Fruit fly (Drosophila melanogaster): ENCODE results near the gene rpr.
A peak's percentile ranks its signal among the peaks of the same experiment; 100 is the strongest.

The rpr gene

DNA sequence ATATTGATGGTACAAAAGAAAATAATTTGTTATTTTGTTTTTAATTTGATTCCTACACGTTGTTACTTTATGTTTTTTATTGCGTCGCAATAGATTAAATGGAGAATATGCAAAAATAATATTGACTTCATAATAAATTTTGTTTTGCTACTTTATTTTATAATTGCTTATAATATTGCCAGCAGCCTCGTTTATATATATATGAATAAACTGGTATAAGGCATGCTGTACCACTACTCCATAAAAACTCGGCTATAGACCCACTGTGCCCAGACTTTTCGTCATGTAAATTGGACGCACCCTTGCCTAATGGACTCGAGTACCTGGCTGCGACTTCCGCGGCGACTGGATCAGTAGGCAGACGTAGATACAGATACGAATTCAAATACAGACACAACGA, 49.6 kb downstream of the rpr start (continued):
- TF ChIP-seq Stat92E (GFP tag; optimal IDR thresholded peaks at IDR 0.05) (no peak), emc (GFP tag; optimal IDR thresholded peaks at IDR 0.05) (no peak), CG6765 (GFP tag; optimal IDR thresholded peaks at IDR 0.05) (no peak), zf30C (GFP tag; optimal IDR thresholded peaks at IDR 0.05) (no peak), pb (GFP tag; optimal IDR thresholded peaks at IDR 0.05) (no peak), Nf-YA (GFP tag; IDR thresholded peaks at IDR 0.05) (no peak), gce (GFP tag; IDR thresholded peaks at IDR 0.05) (no peak), CkIIα-i1 (GFP tag; IDR thresholded peaks at IDR 0.05) (no peak), zen (tag; optimal IDR thresholded peaks at IDR 0.05) (peak; percentile 97), CG11456 (GFP tag; IDR thresholded peaks at IDR 0.05) (peak; percentile 66; the same call in 1 of the 3 replicates), Blimp-1 (GFP tag; optimal IDR thresholded peaks at IDR 0.05) (peak; percentile 83), jing (GFP tag; optimal IDR thresholded peaks at IDR 0.05) (peak; percentile 53), sima (GFP tag; optimal IDR thresholded peaks at IDR 0.05) (no peak), CG31388 (GFP tag; optimal IDR thresholded peaks at IDR 0.05) (no peak), CG14860 (GFP tag; IDR thresholded peaks at IDR 0.05; ENCODE audit: partially characterized antibody) (no peak), CG7357 (GFP tag; IDR thresholded peaks at IDR 0.05) (no peak), Side (GFP tag; optimal IDR thresholded peaks at IDR 0.05) (peak; percentile 53), Lhr (GFP tag; optimal IDR thresholded peaks at IDR 0.05) (peak; percentile 61), CG10979 (tag; optimal IDR thresholded peaks at IDR 0.05) (peak; percentile 95), Bdp1 (GFP tag; optimal IDR thresholded peaks at IDR 0.05) (peak; percentile 47), Asciz (GFP tag; optimal IDR thresholded peaks at IDR 0.05) (peak; percentile 75), CG4282 (GFP tag; optimal IDR thresholded peaks at IDR 0.05) (no peak), CG13123 (GFP tag; optimal IDR thresholded peaks at IDR 0.05) (peak; percentile 53), CG10321 (GFP tag; IDR thresholded peaks at IDR 0.05) (no peak), fru (optimal IDR thresholded peaks at IDR 0.05) (no peak), CG8924 (tag; optimal IDR thresholded peaks at IDR 0.05) (peak; percentile 90), CG7839 (tag; optimal IDR thresholded peaks at IDR 0.05) (peak; percentile 87), CG12659 (GFP tag; optimal IDR thresholded peaks at IDR 0.05) (peak; percentile 48), Atf3 (GFP tag; optimal IDR thresholded peaks at IDR 0.05) (peak; percentile 32), PHDP (tag; optimal IDR thresholded peaks at IDR 0.05) (peak; percentile 65), Med (GFP tag) (peak; percentile 42), CG16863 (GFP tag; optimal IDR thresholded peaks at IDR 0.05) (peak; percentile 56), h (optimal IDR thresholded peaks at IDR 0.05) (no peak), sc (optimal IDR thresholded peaks at IDR 0.05) (no peak), sc (GFP tag; optimal IDR thresholded peaks at IDR 0.05) (peak; percentile 81), slou (GFP tag; optimal IDR thresholded peaks at IDR 0.05) (no peak), CG6813 (GFP tag; optimal IDR thresholded peaks at IDR 0.05) (peak; percentile 82), Oaz (GFP tag; IDR thresholded peaks at IDR 0.05) (no peak), da (GFP tag; optimal IDR thresholded peaks at IDR 0.05) (no peak), CG18764 (GFP tag; optimal IDR thresholded peaks at IDR 0.05) (peak; percentile 57), Opbp (GFP tag; IDR thresholded peaks at IDR 0.05; ENCODE audit: partially characterized antibody) (no peak), Hr51 (GFP tag; optimal IDR thresholded peaks at IDR 0.05) (peak in 1 of 2 experiments; percentile 73), CG11560 (tag; IDR thresholded peaks at IDR 0.05) (no peak), sim (GFP tag; IDR thresholded peaks at IDR 0.05) (peak; percentile 46; the same call in 1 of the 2 replicates), CG10366 (GFP tag; IDR thresholded peaks at IDR 0.05) (peak; percentile 35; the same call in 1 of the 2 replicates), BtbVII (GFP tag; optimal IDR thresholded peaks at IDR 0.05) (peak; percentile 23), CG4617 (GFP tag; optimal IDR thresholded peaks at IDR 0.05; ENCODE audit: borderline replicate concordance) (peak; percentile 20), Adf1 (GFP tag; IDR thresholded peaks at IDR 0.05) (no peak), CG5245 (GFP tag; optimal IDR thresholded peaks at IDR 0.05) (peak; percentile 67), bcd (GFP tag; optimal IDR thresholded peaks at IDR 0.05) (peak; percentile 57), CoRest (tag; optimal IDR thresholded peaks at IDR 0.05) (peak; percentile 84), ken (GFP tag; IDR thresholded peaks at IDR 0.05) (no peak)

All from whole organism, embryonic.